Fruit fly (Drosophila melanogaster): ENCODE results near the gene CG17122.

Gene CG17122

DNA sequence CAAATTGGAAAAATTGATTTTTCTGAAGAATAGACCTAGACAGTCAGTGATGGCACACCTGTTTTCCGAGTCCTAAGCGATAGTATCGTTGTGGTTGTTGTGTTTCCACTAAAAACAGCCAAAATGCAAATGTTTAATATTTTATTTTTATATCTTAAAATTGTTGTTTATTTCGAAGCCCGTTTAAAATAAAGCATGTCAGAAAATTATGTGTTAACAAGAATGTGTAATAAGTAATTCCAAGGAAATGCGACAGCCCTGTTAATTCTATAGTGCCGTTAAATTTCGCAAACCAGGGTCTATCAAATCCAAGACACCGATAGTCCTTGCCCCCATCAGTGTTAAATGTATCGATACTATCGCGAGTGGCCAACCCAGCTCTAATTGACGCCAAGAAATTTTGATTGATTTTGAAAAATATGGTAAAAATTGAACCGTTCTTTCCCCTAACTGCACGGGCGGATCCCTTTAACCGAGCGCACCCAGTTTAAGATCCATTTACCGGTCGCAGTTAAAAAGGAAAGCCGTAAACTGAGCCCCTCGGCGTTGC, 27.0 kb upstream of the CG17122 start, which contains the start of gene Pex23 (continued):
- TF ChIP-seq mam (GFP tag; optimal IDR thresholded peaks at IDR 0.05) (peak; percentile 87), pho (GFP tag; optimal IDR thresholded peaks at IDR 0.05) (peak; percentile 77), Antp (GFP tag; optimal IDR thresholded peaks at IDR 0.05) (peak; percentile 61), CG15011 (GFP tag; optimal IDR thresholded peaks at IDR 0.05) (no peak), ERR (GFP tag; optimal IDR thresholded peaks at IDR 0.05) (peak; percentile 32), slp2 (GFP tag; optimal IDR thresholded peaks at IDR 0.05) (peak; percentile 30), Atf-2 (GFP tag; optimal IDR thresholded peaks at IDR 0.05) (peak; percentile 32), Spps (tag; optimal IDR thresholded peaks at IDR 0.05) (peak; percentile 64), CG30020 (tag; optimal IDR thresholded peaks at IDR 0.05) (peak; percentile 84), Jarid2 (GFP tag; optimal IDR thresholded peaks at IDR 0.05) (no peak), CG14710 (tag; optimal IDR thresholded peaks at IDR 0.05) (peak; percentile 91), CG30403 (GFP tag; optimal IDR thresholded peaks at IDR 0.05) (peak; percentile 89), sug (tag; optimal IDR thresholded peaks at IDR 0.05) (peak; percentile 88), p53 (GFP tag; optimal IDR thresholded peaks at IDR 0.05) (no peak), CG32772 (GFP tag; IDR thresholded peaks at IDR 0.05) (peak; percentile 80), Oaz (GFP tag; IDR thresholded peaks at IDR 0.05) (peak; percentile 64), CG17612 (GFP tag; IDR thresholded peaks at IDR 0.05) (0 out of 2 replicates have a peak, but pooled peaks have one; percentile 22), Adf1 (GFP tag; IDR thresholded peaks at IDR 0.05) (peak; percentile 46), fd102C (GFP tag; optimal IDR thresholded peaks at IDR 0.05) (no peak), run (tag; optimal IDR thresholded peaks at IDR 0.05) (no peak), Hand (GFP tag; optimal IDR thresholded peaks at IDR 0.05) (peak; percentile 1), CG17912 (GFP tag; optimal IDR thresholded peaks at IDR 0.05) (peak; percentile 23), Deaf1 (tag; optimal IDR thresholded peaks at IDR 0.05) (peak; percentile 65), mirr (GFP tag; optimal IDR thresholded peaks at IDR 0.05) (no peak), CG2678 (tag; optimal IDR thresholded peaks at IDR 0.05) (no peak), CG10462 (GFP tag; optimal IDR thresholded peaks at IDR 0.05) (peak; percentile 64), CG8388 (GFP tag; optimal IDR thresholded peaks at IDR 0.05) (peak; percentile 74), CG34224 (GFP tag; IDR thresholded peaks at IDR 0.05; ENCODE audit: partially characterized antibody) (peak; percentile 98), CG2129 (GFP tag; IDR thresholded peaks at IDR 0.05; ENCODE audit: partially characterized antibody) (peak; percentile 98), CG10147 (GFP tag; optimal IDR thresholded peaks at IDR 0.05) (peak; percentile 79), CG13775 (GFP tag; optimal IDR thresholded peaks at IDR 0.05) (peak; percentile 86), Ets97D (GFP tag; optimal IDR thresholded peaks at IDR 0.05) (peak; percentile 78), CG7372 (GFP tag; IDR thresholded peaks at IDR 0.05) (peak; percentile 78), CG10209 (GFP tag; optimal IDR thresholded peaks at IDR 0.05) (peak; percentile 73), caup (GFP tag; optimal IDR thresholded peaks at IDR 0.05; ENCODE audit: severe bottlenecking) (peak; percentile 64), CG11398 (GFP tag; optimal IDR thresholded peaks at IDR 0.05) (no peak), gsb-n (tag; optimal IDR thresholded peaks at IDR 0.05) (no peak), Xrp1 (GFP tag; IDR thresholded peaks at IDR 0.05) (peak; percentile 82), CG8765 (GFP tag; IDR thresholded peaks at IDR 0.05) (peak; percentile 81), ap (GFP tag; IDR thresholded peaks at IDR 0.05) (peak; percentile 64), Hey (tag; optimal IDR thresholded peaks at IDR 0.05) (peak; percentile 4), Vsx1 (GFP tag; optimal IDR thresholded peaks at IDR 0.05) (no peak), CG2875 (GFP tag; optimal IDR thresholded peaks at IDR 0.05) (peak; percentile 22), cad (GFP tag; optimal IDR thresholded peaks at IDR 0.05) (no peak), CG4617 (GFP tag; optimal IDR thresholded peaks at IDR 0.05; ENCODE audit: borderline replicate concordance) (peak; percentile 93), CG32767 (GFP tag; IDR thresholded peaks at IDR 0.05) (peak; percentile 38; the same call in 1 of the 2 replicates), CG6689 (GFP tag; IDR thresholded peaks at IDR 0.05) (peak; percentile 82), Hsf (GFP tag; optimal IDR thresholded peaks at IDR 0.05) (peak; percentile 80), salm (tag; optimal IDR thresholded peaks at IDR 0.05) (peak; percentile 15), CG17359 (tag; optimal IDR thresholded peaks at IDR 0.05) (peak; percentile 82)

Measured in whole organism, embryonic.